Worm (Caenorhabditis elegans): ENCODE measurements around the gene npr-35.

DNA sequence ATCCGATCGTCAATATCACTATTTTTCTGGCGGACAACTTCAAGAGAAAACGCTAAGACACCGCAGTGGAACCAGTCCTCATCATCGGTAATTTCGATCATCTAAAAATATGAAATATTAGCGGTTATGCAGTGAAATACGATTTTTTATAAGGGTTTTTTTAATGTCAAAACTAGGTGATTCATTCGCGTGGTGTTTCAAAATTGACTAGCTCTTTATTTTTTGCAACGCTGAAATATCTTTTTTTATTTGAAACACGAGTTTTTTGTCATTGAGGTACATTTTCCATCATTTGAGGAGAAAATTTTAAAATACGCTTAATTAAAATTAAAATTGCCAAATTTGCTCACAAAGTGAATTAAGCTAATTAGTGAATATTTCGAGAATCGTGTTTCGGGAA, 15.9 kb downstream of the npr-35 start, which contains the start of gene dsb-3:
- TF ChIP-seq pqm-1 (tag; optimal IDR thresholded peaks at IDR 0.05) (no peak), php-3 (GFP tag; IDR thresholded peaks at IDR 0.05) (no peak), aly-2 (tag; optimal IDR thresholded peaks at IDR 0.05) (no peak), dmd-6 (GFP tag; IDR thresholded peaks at IDR 0.05) (no peak), nhr-76 (tag; optimal IDR thresholded peaks at IDR 0.05) (no peak)

Measured in whole organism, L4 larva.